Fruit fly (Drosophila melanogaster) Kc167 (cell line): ENCODE results near the gene EMC10.

ENCODE experiments used
- Myc ChIP-seq: fragments of >200 bp; optimal IDR thresholded peaks from 2 replicates; lab custom pipeline; 2017; ENCODE audit warnings: missing external identifiers
- Sin3A ChIP-seq: fragments of >200 bp; optimal IDR thresholded peaks from 2 replicates; lab custom pipeline; 2018; ENCODE audit warnings: missing external identifiers
- h ChIP-seq: fragments of >200 bp; optimal IDR thresholded peaks from 3 replicates; lab custom pipeline; 2018; ENCODE audit warnings: missing external identifiers
- insv ChIP-seq: fragments of >200 bp; optimal IDR thresholded peaks from 3 replicates; lab custom pipeline; 2018; ENCODE audit warnings: missing external identifiers
- psq ChIP-seq: fragments of >200 bp; optimal IDR thresholded peaks from 2 replicates; lab custom pipeline; 2017; ENCODE audit warnings: missing external identifiers
- ttk ChIP-seq: sonication (Bioruptor generic); optimal IDR thresholded peaks from 2 replicates; lab custom pipeline; 2017; ENCODE audit warnings: missing external identifiers

DNA sequence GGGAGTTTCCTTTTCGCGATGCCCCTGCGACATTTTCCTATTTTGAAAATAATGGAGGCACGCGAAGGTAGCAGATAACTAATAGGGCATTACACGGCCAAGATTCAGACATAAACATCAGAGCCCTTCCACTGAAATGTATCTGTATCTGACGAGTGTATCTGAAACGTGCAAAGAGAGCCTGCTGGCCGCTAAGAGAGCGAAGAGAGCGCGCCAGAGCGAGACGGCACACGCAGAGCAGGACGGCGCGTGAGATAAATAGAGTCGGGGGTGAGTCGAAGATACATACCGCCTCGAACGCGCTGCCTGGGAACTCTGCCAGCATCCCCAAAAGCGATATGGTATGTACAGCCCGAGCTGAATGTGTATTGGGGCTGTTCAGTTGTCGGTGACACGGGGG, 10.8 kb downstream of the EMC10 start:
- TF ChIP-seq psq (lab: Kevin White, UChicago) (no peak), Sin3A (lab: Kevin White, UChicago) (no peak), Myc (no peak), h (lab: Kevin White, UChicago) (no peak), insv (no peak), ttk (lab: Kevin White, UChicago) (no peak)
